Fruit fly (Drosophila melanogaster): ENCODE results near the gene Cyp4e3.

Cyp4e3 gene

DNA sequence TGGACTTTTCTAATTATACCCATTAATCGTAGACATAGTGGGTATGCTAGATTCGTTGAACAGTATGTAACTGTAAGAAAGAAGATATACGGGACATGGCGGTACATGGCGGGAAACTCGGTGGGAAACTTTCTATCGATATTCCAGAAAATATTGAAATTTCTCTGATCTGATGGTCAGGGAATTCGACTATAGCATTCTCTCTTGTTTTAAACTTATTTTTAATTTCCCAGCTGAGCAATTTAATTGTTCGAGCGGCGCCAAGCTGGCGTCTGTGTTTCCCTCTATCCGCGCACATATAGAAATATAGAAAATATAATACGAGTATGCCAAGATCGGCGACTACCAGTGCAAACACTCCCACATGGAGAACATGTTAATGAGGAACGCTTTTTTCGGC lies 29.3 kb upstream of the Cyp4e3 start (continued):
- TF ChIP-seq Scr (GFP tag; IDR thresholded peaks at IDR 0.05; ENCODE audit: partially characterized antibody) (no peak), CG6791 (GFP tag; IDR thresholded peaks at IDR 0.05; ENCODE audit: partially characterized antibody) (no peak), Asciz (GFP tag; optimal IDR thresholded peaks at IDR 0.05) (no peak), CG17612 (GFP tag; IDR thresholded peaks at IDR 0.05) (no peak), bowl (GFP tag; IDR thresholded peaks at IDR 0.05) (no peak), BEAF-32 (GFP tag; optimal IDR thresholded peaks at IDR 0.05) (no peak), CG7963 (GFP tag; IDR thresholded peaks at IDR 0.05; ENCODE audit: partially characterized antibody) (no peak), Side (GFP tag; optimal IDR thresholded peaks at IDR 0.05) (no peak), bigmax (GFP tag; optimal IDR thresholded peaks at IDR 0.05) (no peak), CG17186 (GFP tag; optimal IDR thresholded peaks at IDR 0.05) (no peak), CG9437 (GFP tag; optimal IDR thresholded peaks at IDR 0.05) (peak; percentile 2), CrebB (tag; optimal IDR thresholded peaks at IDR 0.05) (no peak), grn (GFP tag; optimal IDR thresholded peaks at IDR 0.05) (no peak), stwl (tag; optimal IDR thresholded peaks at IDR 0.05) (no peak), Antp (GFP tag; optimal IDR thresholded peaks at IDR 0.05) (no peak), Hand (GFP tag; optimal IDR thresholded peaks at IDR 0.05) (no peak), CG9817 (tag; optimal IDR thresholded peaks at IDR 0.05) (peak; percentile 42), ash1 (GFP tag; optimal IDR thresholded peaks at IDR 0.05) (no peak), sc (optimal IDR thresholded peaks at IDR 0.05) (no peak), sc (GFP tag; optimal IDR thresholded peaks at IDR 0.05) (no peak), insv (GFP tag; optimal IDR thresholded peaks at IDR 0.05) (no peak), CG17568 (GFP tag; optimal IDR thresholded peaks at IDR 0.05) (no peak), so (GFP tag; IDR thresholded peaks at IDR 0.05) (no peak), CG15696 (tag; optimal IDR thresholded peaks at IDR 0.05) (no peak), fru (optimal IDR thresholded peaks at IDR 0.05) (no peak), CG32772 (GFP tag; IDR thresholded peaks at IDR 0.05) (no peak), CG6175 (GFP tag; IDR thresholded peaks at IDR 0.05) (no peak), CG33557 (GFP tag; optimal IDR thresholded peaks at IDR 0.05) (no peak), ind (GFP tag; optimal IDR thresholded peaks at IDR 0.05) (no peak), CG16813 (GFP tag; IDR thresholded peaks at IDR 0.05; ENCODE audit: partially characterized antibody) (no peak), Doc2 (GFP tag; IDR thresholded peaks at IDR 0.05) (no peak), pros (GFP tag; optimal IDR thresholded peaks at IDR 0.05) (no peak), ro (GFP tag; IDR thresholded peaks at IDR 0.05) (no peak), oc (tag; optimal IDR thresholded peaks at IDR 0.05) (no peak), CG3847 (GFP tag; IDR thresholded peaks at IDR 0.05) (peak; percentile 29; the same call in 1 of the 2 replicates), CHES-1-like (GFP tag; optimal IDR thresholded peaks at IDR 0.05) (peak; percentile 24), ems (GFP tag; optimal IDR thresholded peaks at IDR 0.05) (no peak), vfl (GFP tag; optimal IDR thresholded peaks at IDR 0.05) (no peak), CG10654 (GFP tag; optimal IDR thresholded peaks at IDR 0.05) (no peak), lilli (GFP tag; optimal IDR thresholded peaks at IDR 0.05) (peak; percentile 32), CG7357 (GFP tag; IDR thresholded peaks at IDR 0.05) (no peak), CG8359 (GFP tag; optimal IDR thresholded peaks at IDR 0.05; ENCODE audit: borderline replicate concordance) (no peak), Hr51 (GFP tag; optimal IDR thresholded peaks at IDR 0.05) (no peak), CG12299 (tag; optimal IDR thresholded peaks at IDR 0.05) (no peak), Deaf1 (tag; optimal IDR thresholded peaks at IDR 0.05) (peak; percentile 7), pb (GFP tag; optimal IDR thresholded peaks at IDR 0.05) (no peak), CG17802 (tag; optimal IDR thresholded peaks at IDR 0.05) (no peak), tin (GFP tag; optimal IDR thresholded peaks at IDR 0.05) (no peak), sim (GFP tag; IDR thresholded peaks at IDR 0.05) (no peak), CG14860 (GFP tag; IDR thresholded peaks at IDR 0.05; ENCODE audit: partially characterized antibody) (no peak), slbo (GFP tag; IDR thresholded peaks at IDR 0.05) (peak; percentile 67), CG10209 (GFP tag; optimal IDR thresholded peaks at IDR 0.05) (no peak)

All from whole organism, embryonic.